Fruit fly (Drosophila melanogaster): ENCODE data around the gene CG8043.

The CG8043 gene

dm6 chr3R:8650741-8651140, 26.0 kb upstream of the CG8043 start, which contains the start of the genes Mkk4 and SLIRP2 (continued):
- peak; percentile 99 for TF ChIP-seq Side (GFP tag; optimal IDR thresholded peaks at IDR 0.05)
- TF ChIP-seq CG6689 (GFP tag; IDR thresholded peaks at IDR 0.05): peak; percentile 100
- peak; percentile 98 for TF ChIP-seq wdn (GFP tag; IDR thresholded peaks at IDR 0.05)
- TF ChIP-seq CG32772 (GFP tag; IDR thresholded peaks at IDR 0.05): peak; percentile 99
- peak; percentile 99 for TF ChIP-seq slp2 (GFP tag; optimal IDR thresholded peaks at IDR 0.05)
- TF ChIP-seq pros (GFP tag; optimal IDR thresholded peaks at IDR 0.05): peak; percentile 73
- peak; percentile 98 for TF ChIP-seq CG8388 (GFP tag; optimal IDR thresholded peaks at IDR 0.05)
- TF ChIP-seq sob (GFP tag; IDR thresholded peaks at IDR 0.05): peak; percentile 99
- peak; percentile 99 for TF ChIP-seq az2 (GFP tag; optimal IDR thresholded peaks at IDR 0.05)
- no peak for TF ChIP-seq yki (optimal IDR thresholded peaks at IDR 0.05)
- peak; percentile 99 for TF ChIP-seq pho (GFP tag; optimal IDR thresholded peaks at IDR 0.05)
- TF ChIP-seq Bdp1 (GFP tag; optimal IDR thresholded peaks at IDR 0.05): peak; percentile 95
- TF ChIP-seq D19B (GFP tag; optimal IDR thresholded peaks at IDR 0.05): peak; percentile 95
- TF ChIP-seq lab (GFP tag; optimal IDR thresholded peaks at IDR 0.05): peak; percentile 99
- TF ChIP-seq Taf1 (GFP tag; IDR thresholded peaks at IDR 0.05): peak; percentile 98
- peak; percentile 98 for TF ChIP-seq dmrt99B (tag; optimal IDR thresholded peaks at IDR 0.05)
- TF ChIP-seq ac (GFP tag; optimal IDR thresholded peaks at IDR 0.05): peak; percentile 96
- TF ChIP-seq z (GFP tag; IDR thresholded peaks at IDR 0.05): peak; percentile 78; the same call in 2 of the 3 replicates
- peak; percentile 99 for TF ChIP-seq gro (GFP tag; optimal IDR thresholded peaks at IDR 0.05)
- TF ChIP-seq Sox102F (GFP tag; optimal IDR thresholded peaks at IDR 0.05): peak; percentile 99
- TF ChIP-seq MBD-R2 (GFP tag; IDR thresholded peaks at IDR 0.05): peak; percentile 100
- peak; percentile 98 for TF ChIP-seq CG14710 (tag; optimal IDR thresholded peaks at IDR 0.05)
- TF ChIP-seq Stat92E (GFP tag; optimal IDR thresholded peaks at IDR 0.05): peak in 1 of 3 experiments; percentile 95
- peak; percentile 97 for TF ChIP-seq ham (GFP tag; IDR thresholded peaks at IDR 0.05)
- TF ChIP-seq Xrp1 (GFP tag; IDR thresholded peaks at IDR 0.05): peak; percentile 99
- peak; percentile 99 for TF ChIP-seq CG13624 (GFP tag; optimal IDR thresholded peaks at IDR 0.05)
- TF ChIP-seq CG8478 (optimal IDR thresholded peaks at IDR 0.05): no peak
- no peak for TF ChIP-seq Tbp (GFP tag; optimal IDR thresholded peaks at IDR 0.05)
- peak; percentile 96 for TF ChIP-seq CG6683 (GFP tag; optimal IDR thresholded peaks at IDR 0.05)
- TF ChIP-seq Dp (GFP tag; optimal IDR thresholded peaks at IDR 0.05): peak; percentile 48
- peak; percentile 90 for TF ChIP-seq CG5180 (GFP tag; optimal IDR thresholded peaks at IDR 0.05)
- TF ChIP-seq nmo (GFP tag; optimal IDR thresholded peaks at IDR 0.05): peak; percentile 100
- peak; percentile 98 for TF ChIP-seq Spps (tag; optimal IDR thresholded peaks at IDR 0.05)
- TF ChIP-seq CG16863 (GFP tag; optimal IDR thresholded peaks at IDR 0.05): peak; percentile 99
- peak; percentile 96 for TF ChIP-seq Doc2 (GFP tag; IDR thresholded peaks at IDR 0.05)
- peak; percentile 99 for TF ChIP-seq ci (GFP tag; IDR thresholded peaks at IDR 0.05)
- peak; percentile 97 for TF ChIP-seq ems (GFP tag; optimal IDR thresholded peaks at IDR 0.05)
- TF ChIP-seq CG2129 (GFP tag; IDR thresholded peaks at IDR 0.05; ENCODE audit: partially characterized antibody): peak; percentile 77
- peak; percentile 99 for TF ChIP-seq rib (GFP tag; IDR thresholded peaks at IDR 0.05)
- TF ChIP-seq chn (GFP tag; optimal IDR thresholded peaks at IDR 0.05): peak; percentile 99
- TF ChIP-seq Hr3 (GFP tag; optimal IDR thresholded peaks at IDR 0.05): peak; percentile 99
- peak; percentile 98 for TF ChIP-seq CG17612 (GFP tag; IDR thresholded peaks at IDR 0.05)
- peak; percentile 97 for TF ChIP-seq CG17186 (GFP tag; optimal IDR thresholded peaks at IDR 0.05)
- peak; percentile 100 for TF ChIP-seq sens (GFP tag)
- peak; percentile 98 for TF ChIP-seq CG2202 (tag; optimal IDR thresholded peaks at IDR 0.05)
- peak; percentile 99 for TF ChIP-seq CG33557 (GFP tag; optimal IDR thresholded peaks at IDR 0.05)
